Worm (Caenorhabditis elegans) whole organism, L4 larva: Measurements from ENCODE around the gene vha-13.

Experiments
- R02D3.7 ChIP-seq: fragments of 150-350 bp; sonication (generic microtip); optimal IDR thresholded peaks from 3 replicates; lab custom pipeline; 2014; ENCODE audit warnings: missing biosample characterization, missing genetic modification characterization
- ceh-44 ChIP-seq: fragments of 200-800 bp; sonication (Bioruptor generic); IDR thresholded peaks from 2 replicates; pipeline ENCODE4 v1.3.6; 2022; ENCODE audit warnings: missing genetic modification reagents, missing genetic modification characterization, missing compliant biosample characterization
- ctbp-1 ChIP-seq: fragments of 200-800 bp; sonication (Bioruptor generic); IDR thresholded peaks from 2 replicates; pipeline ENCODE4 v1.3.6; 2022; ENCODE audit warnings: missing genetic modification reagents, missing genetic modification characterization, missing compliant biosample characterization
- dpl-1 ChIP-seq: fragments of 150-350 bp; optimal IDR thresholded peaks from 2 replicates; lab custom pipeline; 2014; ENCODE audit warnings: missing biosample characterization, missing genetic modification reagents, missing genetic modification characterization
- dve-1 ChIP-seq: sonication (generic microtip); optimal IDR thresholded peaks from 2 replicates; lab custom pipeline; 2017; ENCODE audit warnings: antibody characterized with exemption, mild to moderate bottlenecking, missing genetic modification characterization, missing compliant biosample characterization; ENCODE audit not compliant: insufficient read depth
- lin-13 ChIP-seq: fragments of 150-350 bp; optimal IDR thresholded peaks from 2 replicates; lab custom pipeline; 2014; ENCODE audit warnings: missing biosample characterization, missing genetic modification reagents, missing genetic modification characterization
- lin-39 ChIP-seq: fragments of 150-350 bp; optimal IDR thresholded peaks from 2 replicates; lab custom pipeline; 2014; ENCODE audit warnings: missing biosample characterization, missing genetic modification reagents, missing genetic modification characterization
- nhr-11 ChIP-seq: fragments of 150-350 bp; optimal IDR thresholded peaks from 2 replicates; lab custom pipeline; 2014; ENCODE audit warnings: missing biosample characterization, missing genetic modification characterization
- nhr-77 ChIP-seq: fragments of 150-350 bp; optimal IDR thresholded peaks from 2 replicates; lab custom pipeline; 2014; ENCODE audit warnings: missing biosample characterization, missing genetic modification characterization
- skn-1 ChIP-seq: fragments of 150-350 bp; optimal IDR thresholded peaks from 2 replicates; lab custom pipeline; 2014; ENCODE audit warnings: missing biosample characterization, missing genetic modification characterization
- spr-1 ChIP-seq: sonication (generic microtip); optimal IDR thresholded peaks from 2 replicates; lab custom pipeline; 2016; ENCODE audit warnings: mild to moderate bottlenecking, missing genetic modification characterization, missing compliant biosample characterization
- unc-62 ChIP-seq, 3 experiments: fragments of 150-350 bp in 1 of 3; sonication (generic microtip); optimal IDR thresholded peaks in 2 of 3; peaks in 1 of 3; 1 replicate in 1 of 3; 2 replicates in 2 of 3; lab custom pipeline; 2014 to 2017; ENCODE audit warnings: missing biosample characterization in 3 of 3, missing genetic modification characterization in 3 of 3, missing genetic modification reagents in 3 of 3, missing genotype in 1 of 3

- TF ChIP-seq lin-39 (tag; lab: Kevin White, UChicago) (no peak), R02D3.7 (tag; lab: Kevin White, UChicago) (no peak), skn-1 (no peak), ceh-44 (no peak), nhr-11 (tag; lab: Kevin White, UChicago) (no peak), dpl-1 (GFP tag; lab: Kevin White, UChicago) (no peak), spr-1 (tag; lab: Kevin White, UChicago) (no peak), lin-13 (GFP tag; lab: Kevin White, UChicago) (no peak), nhr-77 (no peak), unc-62 (GFP tag; optimal IDR thresholded peaks at IDR 0.05 in 1 of 2; lab: Kevin White, UChicago) (no peak), unc-62 (tag; optimal IDR thresholded peaks at IDR 0.05; lab: Kevin White, UChicago) (no peak), dve-1 (tag; lab: Kevin White, UChicago) (no peak), ctbp-1 (GFP tag; lab: Robert Waterston, UW) (no peak)
Measured at ce11 chrV:14396123-14396669, 44.7 kb downstream of the vha-13 start.
